Fruit fly (Drosophila melanogaster) whole organism, embryonic: ENCODE measurements around the gene CG33107.

Experiments
- Bdp1 ChIP-seq: fragments of 200-800 bp; sonication (Bioruptor generic); optimal IDR thresholded peaks from 3 replicates; lab custom pipeline; 2016; ENCODE audit warnings: missing biosample characterization, missing genetic modification characterization
- C15 ChIP-seq: fragments of 200-800 bp; sonication (Bioruptor generic); IDR thresholded peaks from 3 replicates; pipeline ENCODE4 v1.3.6; 2022; ENCODE audit warnings: missing biosample characterization, missing genetic modification characterization
- CG10462 ChIP-seq: fragments of 200-800 bp; sonication (Bioruptor generic); optimal IDR thresholded peaks from 2 replicates; lab custom pipeline; 2016; ENCODE audit warnings: missing biosample characterization, missing genetic modification characterization
- CG10543 ChIP-seq: fragments of 200-800 bp; sonication (Bioruptor generic); optimal IDR thresholded peaks from 3 replicates; lab custom pipeline; 2017; ENCODE audit warnings: missing biosample characterization, mild to moderate bottlenecking, missing genetic modification characterization, moderate library complexity
- CG13123 ChIP-seq: fragments of 200-800 bp; sonication (Bioruptor generic); optimal IDR thresholded peaks from 2 replicates; lab custom pipeline; 2016; ENCODE audit warnings: missing biosample characterization, missing genetic modification characterization
- CG13894 ChIP-seq: fragments of 200-800 bp; sonication (Bioruptor generic); optimal IDR thresholded peaks from 3 replicates; lab custom pipeline; 2018; ENCODE audit warnings: missing biosample characterization, mild to moderate bottlenecking, missing genetic modification characterization, moderate library complexity
- CG17912 ChIP-seq: fragments of 200-800 bp; sonication (Bioruptor generic); optimal IDR thresholded peaks from 2 replicates; lab custom pipeline; 2018; ENCODE audit warnings: missing biosample characterization, mild to moderate bottlenecking, missing genetic modification characterization
- CG2199 ChIP-seq: fragments of 200-800 bp; sonication (Bioruptor generic); IDR thresholded peaks from 3 replicates; pipeline ENCODE4 v1.3.6; 2022; ENCODE audit warnings: missing biosample characterization, missing genetic modification characterization
- CG33557 ChIP-seq: fragments of 200-800 bp; sonication (Bioruptor generic); optimal IDR thresholded peaks from 2 replicates; lab custom pipeline; 2019; ENCODE audit warnings: missing biosample characterization, mild to moderate bottlenecking, missing genetic modification characterization, moderate library complexity
- CG3407 ChIP-seq: fragments of 200-800 bp; sonication (Bioruptor generic); optimal IDR thresholded peaks from 2 replicates; lab custom pipeline; 2018; ENCODE audit warnings: missing biosample characterization, mild to moderate bottlenecking, missing genetic modification characterization
- CG4707 ChIP-seq: fragments of 200-800 bp; sonication (Bioruptor generic); optimal IDR thresholded peaks from 2 replicates; lab custom pipeline; 2018; ENCODE audit warnings: missing biosample characterization, mild to moderate bottlenecking, missing genetic modification characterization, moderate library complexity
- CG6791 ChIP-seq: fragments of 200-800 bp; sonication (Bioruptor generic); IDR thresholded peaks from 3 replicates; pipeline ENCODE4 v1.3.6; 2022; ENCODE audit warnings: missing biosample characterization, missing genetic modification characterization; ENCODE audit not compliant: partially characterized antibody
- CG7357 ChIP-seq: fragments of 200-800 bp; sonication (Bioruptor generic); IDR thresholded peaks from 3 replicates; pipeline ENCODE4 v1.3.6; 2022; ENCODE audit warnings: missing biosample characterization, missing genetic modification characterization
- CG7839 ChIP-seq: fragments of 200-800 bp; sonication (Bioruptor generic); optimal IDR thresholded peaks from 3 replicates; lab custom pipeline; 2018; ENCODE audit warnings: missing biosample characterization, mild to moderate bottlenecking, missing genetic modification characterization, moderate library complexity
- CG8281 ChIP-seq: fragments of 200-800 bp; sonication (Bioruptor generic); optimal IDR thresholded peaks from 2 replicates; lab custom pipeline; 2018; ENCODE audit warnings: missing biosample characterization, mild to moderate bottlenecking, missing genetic modification characterization, moderate library complexity
- CG8478 ChIP-seq: fragments of >200 bp; optimal IDR thresholded peaks from 2 replicates; lab custom pipeline; 2018
- Dfd ChIP-seq, 2 experiments: fragments of >200 bp; optimal IDR thresholded peaks; 2 replicates each; lab custom pipeline; 2017; ENCODE audit warnings: missing biosample characterization in 2 of 2, missing genetic modification characterization in 2 of 2
- Ets65A ChIP-seq: fragments of 200-800 bp; sonication (Bioruptor generic); peaks from one replicate; lab custom pipeline; 2016; ENCODE audit warnings: missing biosample characterization, missing genetic modification characterization
- Fer3 ChIP-seq: fragments of 200-800 bp; sonication (Bioruptor generic); optimal IDR thresholded peaks from 2 replicates; lab custom pipeline; 2018; ENCODE audit warnings: missing biosample characterization, mild to moderate bottlenecking, missing genetic modification characterization, moderate library complexity
- Hmx ChIP-seq: fragments of 200-800 bp; sonication (Bioruptor generic); optimal IDR thresholded peaks from 2 replicates; lab custom pipeline; 2016; ENCODE audit warnings: missing biosample characterization, missing genetic modification characterization
- Hsf ChIP-seq: fragments of 200-800 bp; sonication (Bioruptor generic); optimal IDR thresholded peaks from 3 replicates; lab custom pipeline; 2016; ENCODE audit warnings: missing biosample characterization, missing genetic modification characterization
- Med ChIP-seq: fragments of 200-800 bp; sonication (Bioruptor generic); peaks from one replicate; lab custom pipeline; 2016; ENCODE audit warnings: missing biosample characterization, missing genetic modification characterization, mild to moderate bottlenecking, inconsistent platforms, moderate library complexity
- Opbp ChIP-seq: fragments of 200-800 bp; sonication (Bioruptor generic); IDR thresholded peaks from 3 replicates; pipeline ENCODE4 v1.3.6; 2022; ENCODE audit warnings: missing biosample characterization, missing genetic modification characterization; ENCODE audit not compliant: partially characterized antibody
- Taf1 ChIP-seq: fragments of 200-800 bp; sonication (Bioruptor generic); IDR thresholded peaks from 2 replicates; pipeline ENCODE4 v1.3.6; 2022; ENCODE audit warnings: missing biosample characterization, missing genetic modification characterization
- Trl ChIP-seq, 3 experiments: fragments of >200 bp in 2 of 3; fragments of 200-800 bp in 1 of 3; sonication (Bioruptor generic) in 1 of 3; optimal IDR thresholded peaks; 2 replicates in 1 of 3; 3 replicates in 2 of 3; lab custom pipeline; 2016 to 2017; ENCODE audit warnings: missing biosample characterization in 1 of 3, missing genetic modification characterization in 1 of 3
- Vsx1 ChIP-seq: fragments of 200-800 bp; sonication (Bioruptor generic); optimal IDR thresholded peaks from 2 replicates; lab custom pipeline; 2017; ENCODE audit warnings: missing biosample characterization, mild to moderate bottlenecking, missing genetic modification characterization, missing genetic modification reagents
- bbx ChIP-seq: fragments of 200-800 bp; sonication (Bioruptor generic); IDR thresholded peaks from 2 replicates; pipeline ENCODE4 v1.3.6; 2022; ENCODE audit warnings: missing biosample characterization, missing genetic modification characterization; ENCODE audit not compliant: partially characterized antibody
- chinmo ChIP-seq: fragments of 200-800 bp; sonication (Bioruptor generic); IDR thresholded peaks from 4 replicates; pipeline ENCODE4 v1.3.6; 2022; ENCODE audit warnings: missing biosample characterization, missing genetic modification characterization; ENCODE audit not compliant: partially characterized antibody
- crol ChIP-seq: fragments of 200-800 bp; sonication (Bioruptor generic); IDR thresholded peaks from 2 replicates; pipeline ENCODE4 v1.3.6; 2022; ENCODE audit warnings: missing biosample characterization, missing genetic modification characterization
- danr ChIP-seq: fragments of 200-800 bp; sonication (Bioruptor generic); IDR thresholded peaks from 2 replicates; pipeline ENCODE4 v1.3.6; 2022; ENCODE audit warnings: missing biosample characterization, missing genetic modification characterization
- ewg ChIP-seq: fragments of 200-800 bp; sonication (Bioruptor generic); optimal IDR thresholded peaks from 3 replicates; lab custom pipeline; 2017; ENCODE audit warnings: mild to moderate bottlenecking, missing biosample characterization, missing genetic modification reagents, missing genetic modification characterization
- fd3F ChIP-seq: fragments of 200-800 bp; sonication (Bioruptor generic); optimal IDR thresholded peaks from 2 replicates; lab custom pipeline; 2018; ENCODE audit warnings: missing biosample characterization, mild to moderate bottlenecking, missing genetic modification characterization, moderate library complexity
- ftz-f1 ChIP-seq: fragments of 200-800 bp; sonication (Bioruptor generic); optimal IDR thresholded peaks from 2 replicates; lab custom pipeline; 2016; ENCODE audit warnings: missing biosample characterization, missing genetic modification characterization
- gcm2 ChIP-seq: fragments of 200-800 bp; sonication (Bioruptor generic); optimal IDR thresholded peaks from 2 replicates; lab custom pipeline; 2016; ENCODE audit warnings: missing biosample characterization, missing genetic modification characterization
- gem ChIP-seq: fragments of 200-800 bp; sonication (Bioruptor generic); optimal IDR thresholded peaks from 2 replicates; lab custom pipeline; 2019; ENCODE audit warnings: missing biosample characterization, mild to moderate bottlenecking, missing genetic modification characterization, moderate library complexity
- hb ChIP-seq: fragments of 200-800 bp; sonication (Bioruptor generic); IDR thresholded peaks from 3 replicates; pipeline ENCODE4 v1.3.6; 2022; ENCODE audit warnings: missing biosample characterization, missing genetic modification characterization; ENCODE audit not compliant: partially characterized antibody
- maf-S ChIP-seq: fragments of 200-800 bp; sonication (Bioruptor generic); optimal IDR thresholded peaks from 2 replicates; lab custom pipeline; 2016; ENCODE audit warnings: missing biosample characterization, missing genetic modification characterization
- mirr ChIP-seq: fragments of 200-800 bp; sonication (Bioruptor generic); optimal IDR thresholded peaks from 3 replicates; lab custom pipeline; 2018; ENCODE audit warnings: missing biosample characterization, mild to moderate bottlenecking, missing genetic modification characterization
- mld ChIP-seq: fragments of 200-800 bp; sonication (Bioruptor generic); IDR thresholded peaks from 3 replicates; pipeline ENCODE4 v1.3.6; 2022; ENCODE audit warnings: missing biosample characterization, missing genetic modification characterization; ENCODE audit not compliant: partially characterized antibody
- oc ChIP-seq: fragments of 200-800 bp; sonication (Bioruptor generic); optimal IDR thresholded peaks from 2 replicates; lab custom pipeline; 2018; ENCODE audit warnings: missing biosample characterization, mild to moderate bottlenecking, missing genetic modification characterization, moderate library complexity
- slou ChIP-seq: fragments of 200-800 bp; sonication (Bioruptor generic); optimal IDR thresholded peaks from 3 replicates; lab custom pipeline; 2016; ENCODE audit warnings: missing biosample characterization, missing genetic modification characterization
- sr ChIP-seq: fragments of 200-800 bp; sonication (Bioruptor generic); IDR thresholded peaks from 3 replicates; pipeline ENCODE4 v1.3.6; 2022; ENCODE audit warnings: missing biosample characterization, missing genetic modification characterization
- tna ChIP-seq: fragments of 200-800 bp; sonication (Bioruptor generic); IDR thresholded peaks from 2 replicates; pipeline ENCODE4 v1.3.6; 2022; ENCODE audit warnings: missing biosample characterization, missing genetic modification characterization; ENCODE audit not compliant: partially characterized antibody
- trem ChIP-seq: fragments of 200-800 bp; optimal IDR thresholded peaks from 3 replicates; lab custom pipeline; 2019; ENCODE audit warnings: missing biosample characterization, mild to moderate bottlenecking, missing genetic modification characterization, moderate library complexity
- zf30C ChIP-seq: fragments of 200-800 bp; sonication (Bioruptor generic); optimal IDR thresholded peaks from 3 replicates; lab custom pipeline; 2018; ENCODE audit warnings: missing biosample characterization, mild to moderate bottlenecking, missing genetic modification characterization

The CG33107 gene

dm6 chr3R:22602783-22603182, 18.3 kb upstream of the CG33107 start:
- TF ChIP-seq CG3407 (GFP tag; lab: Kevin White, UChicago), result no peak
- TF ChIP-seq Dfd (GFP tag; optimal IDR thresholded peaks at IDR 0.05; lab: Kevin White, UChicago), result peak in 1 of 2 experiments; percentile 23
- TF ChIP-seq Fer3 (tag; lab: Kevin White, UChicago), result no peak
- TF ChIP-seq CG7839 (tag; lab: Kevin White, UChicago), result no peak

DNA sequence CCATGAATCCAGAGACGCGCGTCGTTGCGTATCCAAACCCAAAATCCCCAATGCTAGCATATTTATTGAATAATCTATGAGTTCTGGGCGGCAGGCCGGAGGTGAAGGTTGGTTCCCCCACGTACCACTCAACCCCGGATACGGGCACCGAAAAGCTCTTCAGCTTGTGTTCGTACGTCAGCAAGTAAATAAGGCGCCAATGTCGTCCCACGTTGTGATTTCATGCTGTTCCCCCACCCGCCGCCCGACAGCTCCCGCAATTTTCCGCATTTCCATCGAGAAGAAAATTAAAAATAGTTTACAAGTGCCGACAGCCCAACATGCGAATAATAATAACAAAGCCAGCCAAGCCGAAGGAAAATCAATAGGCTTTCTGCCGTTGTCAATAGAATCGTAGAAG, 14.2 kb upstream of the CG33107 start:
- TF ChIP-seq crol (GFP tag; lab: Robert Waterston, UW) (0 out of 2 replicates have a peak, but pooled peaks have one; percentile 39), sr (GFP tag; lab: Robert Waterston, UW) (peak; percentile 93), CG10543 (GFP tag; lab: Kevin White, UChicago) (peak; percentile 62), CG2199 (no peak), CG13894 (tag; lab: Kevin White, UChicago) (no peak), chinmo (GFP tag; lab: Robert Waterston, UW) (0 out of 4 replicates have a peak, but pooled peaks have one; percentile 31), C15 (GFP tag; lab: Robert Waterston, UW) (no peak), ftz-f1 (peak; percentile 61), hb (GFP tag; lab: Robert Waterston, UW) (0 out of 3 replicates have a peak, but pooled peaks have one; percentile 43), Med (peak; percentile 1), Ets65A (GFP tag; lab: Kevin White, UChicago) (peak; percentile 7)

- TF ChIP-seq gem (tag; lab: Kevin White, UChicago) (no peak), Trl (optimal IDR thresholded peaks at IDR 0.05; lab: Kevin White, UChicago) (no peak), Trl (GFP tag; optimal IDR thresholded peaks at IDR 0.05; lab: Kevin White, UChicago) (peak; percentile 57), Hmx (no peak), Hsf (GFP tag; lab: Kevin White, UChicago) (peak; percentile 70), CG10462 (GFP tag; lab: Kevin White, UChicago) (peak; percentile 45), CG8478 (no peak), zf30C (no peak), mirr (GFP tag; lab: Kevin White, UChicago) (no peak), Taf1 (0 out of 2 replicates have a peak, but pooled peaks have one; percentile 16), maf-S (GFP tag; lab: Kevin White, UChicago) (peak; percentile 32), Vsx1 (GFP tag; lab: Kevin White, UChicago) (no peak), CG7357 (peak; percentile 34; the same call in 1 of the 3 replicates), CG17912 (no peak), oc (tag; lab: Kevin White, UChicago) (peak; percentile 86), CG33557 (GFP tag; lab: Kevin White, UChicago) (peak; percentile 57), chinmo (GFP tag; lab: Robert Waterston, UW) (no peak), CG4707 (GFP tag; lab: Kevin White, UChicago) (peak; percentile 71), CG8281 (tag; lab: Kevin White, UChicago) (peak; percentile 10), mld (no peak), bbx (GFP tag; lab: Robert Waterston, UW) (no peak), tna (GFP tag; lab: Robert Waterston, UW) (no peak), CG6791 (no peak), fd3F (peak; percentile 34), CG13123 (GFP tag; lab: Kevin White, UChicago) (no peak), Opbp (no peak), gcm2 (GFP tag; lab: Kevin White, UChicago) (no peak), ewg (GFP tag; lab: Kevin White, UChicago) (peak; percentile 65), danr (GFP tag; lab: Robert Waterston, UW) (peak; percentile 59), slou (no peak), Fer3 (tag; lab: Kevin White, UChicago) (no peak), trem (tag; lab: Kevin White, UChicago) (peak; percentile 34), Bdp1 (GFP tag; lab: Kevin White, UChicago) (peak; percentile 13)
These were observed 12.9 kb upstream of the CG33107 start for dm6 chr3R:22597344-22597954.
